Worm (Caenorhabditis elegans): ENCODE measurements around the gene T26E4.18.

DNA sequence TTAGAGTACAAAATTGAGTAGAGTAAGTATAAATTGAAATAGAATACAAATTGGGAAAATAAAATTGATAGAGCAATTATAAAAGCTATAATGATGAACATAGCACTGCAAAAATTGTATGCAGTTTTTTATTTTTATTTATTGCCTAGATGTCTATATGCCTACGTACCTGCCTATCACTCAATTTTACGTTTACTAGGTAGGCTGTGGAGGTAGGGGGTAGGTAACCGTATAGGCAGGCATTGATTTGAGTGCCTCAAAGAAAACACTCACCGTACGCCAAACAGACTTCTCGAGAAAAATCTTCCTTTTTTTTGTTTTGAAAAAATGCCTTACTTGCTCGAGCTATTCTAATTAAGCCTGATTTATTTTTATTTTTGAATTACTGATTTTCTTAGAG is 27.9 kb upstream of the T26E4.18 start, which contains the start of gene srbc-56:
- TF ChIP-seq ref-1 (GFP tag; conservative IDR thresholded peaks at IDR 0.05) (no peak), flt-1 (GFP tag; IDR thresholded peaks at IDR 0.05) (no peak), cog-1 (tag; optimal IDR thresholded peaks at IDR 0.05) (no peak), klf-2 (GFP tag; conservative IDR thresholded peaks at IDR 0.05) (no peak), T22C8.4 (GFP tag; IDR thresholded peaks at IDR 0.05) (no peak), tab-1 (GFP tag; IDR thresholded peaks at IDR 0.05) (no peak), ztf-23 (GFP tag; IDR thresholded peaks at IDR 0.05) (no peak), ztf-29 (GFP tag; IDR thresholded peaks at IDR 0.05) (no peak)

Measured in whole organism, midembryonic.